Worm (Caenorhabditis elegans) whole organism, L4/young adult: Measurements from ENCODE around the gene R13A1.1.
"Not testable (repeated sequence)": the region's sequence is repeated elsewhere in the genome, so short reads cannot be mapped to it uniquely, and the experiment has no call there.

Experiments
- W03F9.2 ChIP-seq: fragments of 150-350 bp; optimal IDR thresholded peaks from 2 replicates; lab custom pipeline; 2014; ENCODE audit warnings: missing biosample characterization, missing genetic modification characterization
- dao-5 ChIP-seq: sonication (generic microtip); optimal IDR thresholded peaks from 2 replicates; lab custom pipeline; 2016; ENCODE audit warnings: missing genotype, missing genetic modification characterization, moderate library complexity, missing compliant biosample characterization
- him-1 ChIP-seq: sonication (generic microtip); optimal IDR thresholded peaks from 2 replicates; lab custom pipeline; 2016; ENCODE audit warnings: missing genotype, missing genetic modification reagents, missing genetic modification characterization, missing compliant biosample characterization

The R13A1.1 gene

ce11 chrIV:7254690-7255089 lies 34.9 kb downstream of the R13A1.1 start, which contains the start of gene C06E4.5:
Gene C06E4.5, plus strand, starts transcription at chrIV:7254990.
- TF ChIP-seq dao-5; W03F9.2 (tag; lab: Kevin White, UChicago); him-1 (tag; lab: Kevin White, UChicago): not testable (repeated sequence)

- TF ChIP-seq W03F9.2 (tag; lab: Kevin White, UChicago) = no peak
- TF ChIP-seq him-1 (tag; lab: Kevin White, UChicago) = no peak
- no peak for TF ChIP-seq dao-5
These were observed 38.4 kb downstream of the R13A1.1 start, which contains the start of gene C06E4.6 for ce11 chrIV:7258253-7258652. Gene C06E4.6, minus strand, starts transcription at chrIV:7258303.

ce11 chrIV:7260587-7260986 lies 40.8 kb downstream of the R13A1.1 start, which contains the start of gene C06E4.3:
Gene C06E4.3, plus strand, starts transcription at chrIV:7260875.
- TF ChIP-seq dao-5 = no peak

ce11 chrIV:7263137-7263536 lies 43.3 kb downstream of the R13A1.1 start, which contains the start of gene glb-2:
Gene glb-2, minus strand, starts transcription at chrIV:7263237.
- no peak for TF ChIP-seq W03F9.2 (tag; lab: Kevin White, UChicago)
- TF ChIP-seq him-1 (tag; lab: Kevin White, UChicago) = no peak
- TF ChIP-seq dao-5 = no peak
